Fruit fly (Drosophila melanogaster) S2 (cell line): ENCODE results near the gene CG12379.

ENCODE experiments used
- CG8478 ChIP-seq: fragments of >200 bp; optimal IDR thresholded peaks from 2 replicates; lab custom pipeline; 2018
- CTCF ChIP-seq, 2 experiments: fragments of >200 bp; optimal IDR thresholded peaks; 2 replicates each; lab custom pipeline; 2018

- TF ChIP-seq CTCF (optimal IDR thresholded peaks at IDR 0.05; lab: Kevin White, UChicago) (no peak), CG8478 (lab: Kevin White, UChicago) (no peak)
These were observed 36.8 kb downstream of the CG12379 start, which contains the start of gene CG8128 for dm6 chrX:15696854-15697540.
